Worm (Caenorhabditis elegans) whole organism, L1 larva: Measurements from ENCODE around the gene eif-2Bdelta.

Experiments used
- C16A3.4 ChIP-seq: fragments of 150-350 bp; optimal IDR thresholded peaks from 2 replicates; lab custom pipeline; 2014; ENCODE audit warnings: missing biosample characterization, missing genetic modification characterization
- F16B12.6 ChIP-seq: fragments of 150-350 bp; optimal IDR thresholded peaks from 2 replicates; lab custom pipeline; 2014; ENCODE audit warnings: missing biosample characterization, missing genetic modification characterization
- alr-1 ChIP-seq: fragments of 200-800 bp; sonication (Bioruptor generic); optimal IDR thresholded peaks from 2 replicates; lab custom pipeline; 2018; ENCODE audit warnings: borderline replicate concordance, mild to moderate bottlenecking, missing genetic modification characterization, missing compliant biosample characterization
- aly-2 ChIP-seq: fragments of 150-350 bp; optimal IDR thresholded peaks from 2 replicates; lab custom pipeline; 2014; ENCODE audit warnings: missing biosample characterization, missing genetic modification characterization
- blmp-1 ChIP-seq: fragments of 150-350 bp; optimal IDR thresholded peaks from 2 replicates; lab custom pipeline; 2014; ENCODE audit warnings: missing biosample characterization, missing genetic modification characterization
- ceh-8 ChIP-seq: fragments of 200-800 bp; sonication (Bioruptor generic); optimal IDR thresholded peaks from 2 replicates; lab custom pipeline; 2018; ENCODE audit warnings: mild to moderate bottlenecking, missing genetic modification characterization, moderate library complexity, missing compliant biosample characterization
- ceh-82 ChIP-seq, 3 experiments: fragments of 150-350 bp in 1 of 3; sonication (generic microtip) in 2 of 3; optimal IDR thresholded peaks; 2 replicates each; lab custom pipeline; 2014 to 2017; ENCODE audit warnings: missing biosample characterization in 3 of 3, missing genetic modification characterization in 3 of 3
- dpl-1 ChIP-seq, 3 experiments: fragments of 150-350 bp in 2 of 3; sonication (generic microtip) in 1 of 3; optimal IDR thresholded peaks; 2 replicates each; lab custom pipeline; 2014 to 2017; ENCODE audit warnings: missing biosample characterization in 3 of 3, missing genetic modification characterization in 3 of 3, missing genetic modification reagents in 3 of 3
- dsc-1 ChIP-seq: sonication (generic microtip); optimal IDR thresholded peaks from 2 replicates; lab custom pipeline; 2016; ENCODE audit warnings: mild to moderate bottlenecking, missing genetic modification characterization, missing compliant biosample characterization
- efl-1 ChIP-seq, 4 experiments: fragments of 150-350 bp; optimal IDR thresholded peaks in 3 of 4; peaks in 1 of 4; 1 replicate in 1 of 4; 2 replicates in 3 of 4; lab custom pipeline; 2014; ENCODE audit warnings: missing biosample characterization in 2 of 4, missing genetic modification characterization in 2 of 4, missing genetic modification reagents in 2 of 4
- egl-13 ChIP-seq: sonication (generic microtip); optimal IDR thresholded peaks from 2 replicates; lab custom pipeline; 2016; ENCODE audit warnings: missing genotype, missing genetic modification reagents, missing genetic modification characterization, missing compliant biosample characterization
- egl-27 ChIP-seq, 2 experiments: fragments of 150-350 bp in 1 of 2; sonication (generic microtip); optimal IDR thresholded peaks; 3 replicates each; lab custom pipeline; 2017 to 2018; ENCODE audit warnings: missing biosample characterization in 2 of 2, missing genetic modification characterization in 2 of 2, missing genetic modification reagents in 2 of 2
- ets-5 ChIP-seq: fragments of 200-800 bp; sonication (Bioruptor generic); IDR thresholded peaks from 2 replicates; pipeline ENCODE4 v1.3.6; 2022; ENCODE audit warnings: missing genetic modification characterization, missing compliant biosample characterization
- fkh-10 ChIP-seq: sonication (generic microtip); optimal IDR thresholded peaks from 2 replicates; lab custom pipeline; 2017; ENCODE audit warnings: missing biosample characterization, missing genetic modification reagents, missing genetic modification characterization
- fkh-4 ChIP-seq: sonication (generic microtip); optimal IDR thresholded peaks from 2 replicates; lab custom pipeline; 2016; ENCODE audit warnings: missing compliant biosample characterization, missing genetic modification characterization, borderline replicate concordance
- fkh-8 ChIP-seq: sonication (generic microtip); optimal IDR thresholded peaks from 2 replicates; lab custom pipeline; 2016; ENCODE audit warnings: mild to moderate bottlenecking, missing genetic modification characterization, missing compliant biosample characterization
- grh-1 ChIP-seq: fragments of 200-800 bp; sonication (Bioruptor generic); IDR thresholded peaks from 2 replicates; pipeline ENCODE4 v1.3.6; 2022; ENCODE audit warnings: missing genetic modification reagents, missing genetic modification characterization, missing compliant biosample characterization
- irx-1 ChIP-seq: sonication (generic microtip); optimal IDR thresholded peaks from 2 replicates; lab custom pipeline; 2016; ENCODE audit warnings: missing genetic modification characterization, missing compliant biosample characterization
- lin-13 ChIP-seq: fragments of 150-350 bp; optimal IDR thresholded peaks from 2 replicates; lab custom pipeline; 2014; ENCODE audit warnings: missing biosample characterization, missing genetic modification reagents, missing genetic modification characterization
- lin-14 ChIP-seq: fragments of 200-800 bp; sonication (Bioruptor generic); optimal IDR thresholded peaks from 2 replicates; lab custom pipeline; 2018; ENCODE audit warnings: mild to moderate bottlenecking, missing genetic modification characterization, moderate library complexity, missing compliant biosample characterization
- lin-15B ChIP-seq: fragments of 150-350 bp; sonication (generic microtip); optimal IDR thresholded peaks from 3 replicates; lab custom pipeline; 2014; ENCODE audit warnings: missing biosample characterization, missing genetic modification characterization
- lin-35 ChIP-seq, 2 experiments: fragments of 150-350 bp; optimal IDR thresholded peaks; 2 replicates each; lab custom pipeline; 2014; ENCODE audit warnings: missing biosample characterization in 2 of 2, missing genetic modification characterization in 2 of 2, missing genetic modification reagents in 2 of 2
- lin-39 ChIP-seq: fragments of 150-350 bp; optimal IDR thresholded peaks from 2 replicates; lab custom pipeline; 2014; ENCODE audit warnings: missing biosample characterization, missing genetic modification reagents, missing genetic modification characterization
- lsy-2 ChIP-seq, 2 experiments: fragments of 150-350 bp; optimal IDR thresholded peaks; 2 replicates each; lab custom pipeline; 2014; ENCODE audit warnings: missing biosample characterization in 2 of 2, missing genetic modification characterization in 2 of 2
- mef-2 ChIP-seq: fragments of 150-350 bp; optimal IDR thresholded peaks from 2 replicates; lab custom pipeline; 2014; ENCODE audit warnings: missing biosample characterization, missing genetic modification characterization
- nhr-12 ChIP-seq: sonication (generic microtip); optimal IDR thresholded peaks from 2 replicates; lab custom pipeline; 2017; ENCODE audit warnings: missing biosample characterization, missing genetic modification characterization
- nhr-237 ChIP-seq: fragments of 150-350 bp; optimal IDR thresholded peaks from 2 replicates; lab custom pipeline; 2014; ENCODE audit warnings: missing biosample characterization, missing genetic modification characterization
- nhr-28 ChIP-seq: fragments of 150-350 bp; optimal IDR thresholded peaks from 2 replicates; lab custom pipeline; 2014; ENCODE audit warnings: missing biosample characterization, missing genetic modification characterization
- nhr-71 ChIP-seq: sonication (generic microtip); optimal IDR thresholded peaks from 2 replicates; lab custom pipeline; 2016; ENCODE audit warnings: mild to moderate bottlenecking, missing genetic modification characterization, moderate library complexity, missing compliant biosample characterization
- nhr-77 ChIP-seq: fragments of 150-350 bp; optimal IDR thresholded peaks from 2 replicates; lab custom pipeline; 2014; ENCODE audit warnings: missing biosample characterization, missing genetic modification characterization
- nhr-85 ChIP-seq: sonication (generic microtip); peaks from one replicate; lab custom pipeline; 2016; ENCODE audit warnings: missing genetic modification characterization, inconsistent platforms, missing compliant biosample characterization
- pax-3 ChIP-seq: fragments of 200-800 bp; sonication (Bioruptor generic); optimal IDR thresholded peaks from 2 replicates; lab custom pipeline; 2018; ENCODE audit warnings: mild to moderate bottlenecking, missing genetic modification characterization, moderate library complexity, missing compliant biosample characterization
- skn-1 ChIP-seq: fragments of 150-350 bp; optimal IDR thresholded peaks from 2 replicates; lab custom pipeline; 2014; ENCODE audit warnings: missing biosample characterization, missing genetic modification characterization
- snu-23 ChIP-seq: sonication (generic microtip); optimal IDR thresholded peaks from 2 replicates; lab custom pipeline; 2016; ENCODE audit warnings: missing genetic modification characterization, missing compliant biosample characterization
- sox-4 ChIP-seq: sonication (generic microtip); optimal IDR thresholded peaks from 2 replicates; lab custom pipeline; 2016; ENCODE audit warnings: missing genetic modification characterization, missing compliant biosample characterization
- swsn-7 ChIP-seq: sonication (generic microtip); optimal IDR thresholded peaks from 2 replicates; lab custom pipeline; 2016; ENCODE audit warnings: missing genetic modification characterization, missing compliant biosample characterization
- unc-130 ChIP-seq: fragments of 150-350 bp; optimal IDR thresholded peaks from 2 replicates; lab custom pipeline; 2017; ENCODE audit warnings: missing biosample characterization, missing genetic modification characterization, inconsistent platforms
- unc-62 ChIP-seq: fragments of 150-350 bp; optimal IDR thresholded peaks from 2 replicates; lab custom pipeline; 2014; ENCODE audit warnings: missing biosample characterization, missing genetic modification reagents, missing genetic modification characterization
- unc-86 ChIP-seq: sonication (generic microtip); optimal IDR thresholded peaks from 2 replicates; lab custom pipeline; 2016; ENCODE audit warnings: missing genetic modification characterization, missing compliant biosample characterization
- zip-4 ChIP-seq: fragments of 200-800 bp; sonication (Bioruptor generic); optimal IDR thresholded peaks from 2 replicates; lab custom pipeline; 2018; ENCODE audit warnings: mild to moderate bottlenecking, missing genetic modification characterization, moderate library complexity, missing compliant biosample characterization
- ztf-11 ChIP-seq, 2 experiments: sonication (generic microtip); optimal IDR thresholded peaks; 2 replicates each; lab custom pipeline; 2016 to 2017; ENCODE audit warnings: missing genetic modification characterization in 2 of 2, missing biosample characterization in 1 of 2, missing compliant biosample characterization in 1 of 2
- ztf-4 ChIP-seq: fragments of 150-350 bp; optimal IDR thresholded peaks from 2 replicates; lab custom pipeline; 2014; ENCODE audit warnings: missing biosample characterization, missing genetic modification characterization

The eif-2Bdelta gene

DNA sequence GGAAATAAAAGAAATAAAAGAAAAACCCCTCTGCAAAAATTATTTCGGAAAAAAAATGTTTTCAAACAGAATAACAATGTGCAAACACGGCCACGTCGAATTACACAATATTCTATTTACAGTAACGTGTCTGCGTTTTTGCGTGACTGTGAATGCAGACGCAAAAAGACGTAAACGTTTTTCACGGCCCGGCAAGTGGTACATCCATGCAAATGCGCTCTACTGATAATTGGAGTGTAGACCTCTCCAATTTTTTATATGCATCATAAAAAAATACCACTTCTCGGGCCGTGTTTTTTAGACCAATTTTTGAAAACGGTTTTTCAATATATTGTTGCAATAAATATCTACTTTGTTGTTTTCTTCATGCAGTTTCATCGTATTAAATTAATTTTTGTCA lies 35.8 kb downstream of the eif-2Bdelta start, which contains the start of gene nstp-10 (continued):
- TF ChIP-seq lin-15B (peak; percentile 31), nhr-28 (tag; lab: Kevin White, UChicago) (no peak), C16A3.4 (tag; lab: Kevin White, UChicago) (peak; percentile 31), F16B12.6 (tag; lab: Kevin White, UChicago) (peak; percentile 73), nhr-85 (tag; lab: Kevin White, UChicago) (no peak), ztf-4 (tag; lab: Kevin White, UChicago) (no peak), fkh-4 (tag; lab: Kevin White, UChicago) (no peak), lin-13 (GFP tag; lab: Kevin White, UChicago) (peak; percentile 16), swsn-7 (tag; lab: Kevin White, UChicago) (peak; percentile 46), nhr-77 (no peak), unc-86 (peak; percentile 35), dsc-1 (tag; lab: Kevin White, UChicago) (peak; percentile 16)

DNA sequence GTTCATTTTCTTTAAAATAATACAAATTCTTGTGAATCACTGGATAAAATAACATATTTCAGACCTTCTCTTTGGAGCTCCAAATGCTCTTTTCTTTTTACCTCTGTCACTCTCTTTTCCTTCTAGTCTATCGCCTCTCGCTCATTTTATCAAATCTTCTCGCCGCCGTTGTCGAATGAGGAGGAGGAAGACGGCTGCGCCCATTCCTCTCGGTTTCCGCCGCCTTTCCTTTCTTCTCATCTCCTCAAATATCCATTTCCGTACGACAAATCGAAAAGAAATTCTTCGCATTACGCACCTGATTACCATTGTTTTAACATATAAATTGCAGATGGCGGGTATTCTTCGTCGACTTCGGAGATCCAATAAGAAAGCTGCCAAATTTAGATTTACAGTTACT lies 36.7 kb downstream of the eif-2Bdelta start, which contains the start of gene ehbp-1:
Gene ehbp-1 (plus strand): TSS at position 332 of the 400 bp plus-strand sequence.
- TF ChIP-seq skn-1 (tag; lab: Kevin White, UChicago), result no peak
- TF ChIP-seq swsn-7 (tag; lab: Kevin White, UChicago), result peak; percentile 0
- peak; percentile 67 for TF ChIP-seq blmp-1 (tag; lab: Kevin White, UChicago)
- TF ChIP-seq lin-14 (GFP tag; lab: Kevin White, UChicago), result peak; percentile 80
- TF ChIP-seq lin-15B, result no peak
- TF ChIP-seq sox-4, result no peak
- TF ChIP-seq nhr-12 (tag; lab: Kevin White, UChicago), result no peak
- no peak for TF ChIP-seq alr-1 (tag; lab: Kevin White, UChicago)
- TF ChIP-seq dpl-1 (GFP tag; optimal IDR thresholded peaks at IDR 0.05; lab: Kevin White, UChicago), result no peak
- no peak for TF ChIP-seq egl-27 (tag; optimal IDR thresholded peaks at IDR 0.05; lab: Kevin White, UChicago)
- TF ChIP-seq nhr-71 (tag; lab: Kevin White, UChicago), result peak; percentile 18
- no peak for TF ChIP-seq unc-130 (tag; lab: Kevin White, UChicago)
- TF ChIP-seq fkh-10 (GFP tag; lab: Kevin White, UChicago), result peak; percentile 58
- no peak for TF ChIP-seq lsy-2 (tag; optimal IDR thresholded peaks at IDR 0.05; lab: Kevin White, UChicago)
- TF ChIP-seq egl-13 (tag; lab: Kevin White, UChicago), result peak; percentile 18
- peak; percentile 1 for TF ChIP-seq snu-23 (GFP tag; lab: Kevin White, UChicago)
- TF ChIP-seq grh-1, result no peak
- no peak for TF ChIP-seq dsc-1 (tag; lab: Kevin White, UChicago)

- TF ChIP-seq efl-1 (optimal IDR thresholded peaks at IDR 0.05; lab: Kevin White, UChicago) (no peak), efl-1 (GFP tag; optimal IDR thresholded peaks at IDR 0.05 in 1 of 2; lab: Kevin White, UChicago) (peak in 1 of 2 experiments; percentile 25), irx-1 (tag; lab: Kevin White, UChicago) (no peak)
These were observed 43.0 kb downstream of the eif-2Bdelta start for ce11 chrV:9556668-9557067.

DNA sequence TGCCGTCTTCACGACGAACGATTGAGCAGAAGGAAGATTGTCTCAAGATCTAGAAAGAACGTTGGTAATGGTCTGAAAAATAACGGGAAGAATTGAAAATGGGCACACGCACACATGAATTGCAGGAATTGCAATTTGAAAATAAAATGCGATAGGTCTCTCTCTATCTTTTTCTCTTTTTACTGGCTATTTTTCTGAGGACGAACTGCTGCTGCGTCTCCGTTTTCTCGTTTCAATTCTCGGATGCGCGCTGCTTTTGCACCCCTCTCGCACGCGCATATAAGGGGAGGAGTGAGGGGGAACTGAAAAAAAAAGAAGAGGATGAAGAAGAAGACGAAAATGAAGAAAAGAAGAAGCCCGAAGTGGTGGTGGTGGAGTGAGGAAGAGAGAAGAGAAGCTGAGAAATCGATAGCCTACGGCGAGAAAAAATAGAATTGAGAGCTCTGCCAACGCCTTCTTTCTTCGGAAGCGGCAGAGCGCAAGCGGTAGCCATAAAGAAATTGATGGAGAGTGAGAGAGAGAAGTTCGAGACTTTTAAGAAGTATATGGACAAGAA lies 48.1 kb downstream of the eif-2Bdelta start, which contains the start of gene rgef-1:
Gene rgef-1 (minus strand): TSS at position 51 of the 556 bp plus-strand sequence.
- TF ChIP-seq skn-1 (tag; lab: Kevin White, UChicago) (peak; percentile 5), snu-23 (GFP tag; lab: Kevin White, UChicago) (peak; percentile 36), dpl-1 (GFP tag; optimal IDR thresholded peaks at IDR 0.05; lab: Kevin White, UChicago) (peak in 1 of 3 experiments; percentile 25), dsc-1 (tag; lab: Kevin White, UChicago) (peak; percentile 35), nhr-237 (tag; lab: Kevin White, UChicago) (no peak), fkh-10 (GFP tag; lab: Kevin White, UChicago) (peak; percentile 96), pax-3 (peak; percentile 3), lsy-2 (tag; optimal IDR thresholded peaks at IDR 0.05; lab: Kevin White, UChicago) (peak; percentile 41 to 60), nhr-12 (tag; lab: Kevin White, UChicago) (no peak), ceh-8 (GFP tag; lab: Kevin White, UChicago) (peak; percentile 17), lin-35 (GFP tag; optimal IDR thresholded peaks at IDR 0.05; lab: Kevin White, UChicago) (peak in 1 of 2 experiments; percentile 51), fkh-8 (peak; percentile 88), sox-4 (no peak), aly-2 (tag; lab: Kevin White, UChicago) (no peak), nhr-85 (tag; lab: Kevin White, UChicago) (no peak), swsn-7 (tag; lab: Kevin White, UChicago) (peak; percentile 71), lin-39 (no peak), zip-4 (GFP tag; lab: Kevin White, UChicago) (no peak), unc-130 (tag; lab: Kevin White, UChicago) (no peak), ets-5 (GFP tag; lab: Robert Waterston, UW) (no peak), efl-1 (optimal IDR thresholded peaks at IDR 0.05; lab: Kevin White, UChicago) (peak; percentile 30 to 34), efl-1 (GFP tag; optimal IDR thresholded peaks at IDR 0.05 in 1 of 2; lab: Kevin White, UChicago) (peak in 1 of 2 experiments; percentile 3), unc-62 (GFP tag; lab: Kevin White, UChicago) (no peak), lin-14 (GFP tag; lab: Kevin White, UChicago) (peak; percentile 95), unc-86 (peak; percentile 84), ztf-11 (tag; optimal IDR thresholded peaks at IDR 0.05; lab: Kevin White, UChicago) (peak in 1 of 2 experiments; percentile 26), mef-2 (tag; lab: Kevin White, UChicago) (peak; percentile 80), ceh-82 (tag; optimal IDR thresholded peaks at IDR 0.05; lab: Kevin White, UChicago) (peak; percentile 30 to 82 (median 59)), egl-27 (tag; optimal IDR thresholded peaks at IDR 0.05; lab: Kevin White, UChicago) (peak in 1 of 2 experiments; percentile 27)
